Worm (Caenorhabditis elegans): ENCODE results near the gene algn-11.

DNA sequence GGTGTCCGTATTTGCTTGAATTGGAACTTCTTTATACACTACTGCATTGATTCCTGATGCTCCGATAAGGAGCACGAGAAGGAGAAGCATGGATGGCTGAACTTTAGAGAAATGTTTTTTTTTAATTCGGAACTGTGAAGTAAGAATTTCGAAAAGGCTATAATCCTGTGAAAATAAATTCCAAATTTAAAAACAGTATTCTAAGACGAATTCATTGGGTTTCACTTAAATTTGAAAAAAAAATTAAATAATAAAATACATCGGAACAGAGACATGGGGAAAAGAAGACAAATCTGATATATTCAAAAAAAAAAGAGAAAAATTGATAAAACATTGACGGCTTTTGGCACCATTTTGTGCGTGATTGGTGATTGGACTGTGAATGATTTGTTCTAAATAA is 4.6 kb downstream of the algn-11 start, which contains the start of gene pho-5:
- TF ChIP-seq pqm-1 (tag; optimal IDR thresholded peaks at IDR 0.05) (no peak), sdc-2 (tag; optimal IDR thresholded peaks at IDR 0.05) (no peak), elt-2 (tag; optimal IDR thresholded peaks at IDR 0.05) (no peak), pax-1 (tag; optimal IDR thresholded peaks at IDR 0.05) (no peak), lin-11 (tag; optimal IDR thresholded peaks at IDR 0.05) (no peak), zip-5 (tag; optimal IDR thresholded peaks at IDR 0.05) (no peak), gmeb-2 (tag; optimal IDR thresholded peaks at IDR 0.05) (no peak), hlh-13 (GFP tag; optimal IDR thresholded peaks at IDR 0.05) (no peak), unc-86 (tag; optimal IDR thresholded peaks at IDR 0.05) (no peak)
